Worm (Caenorhabditis elegans): ENCODE data around the gene cpt-6.
A peak's percentile ranks its signal among the peaks of the same experiment; 100 is the strongest.

Gene cpt-6

ce11 chrV:6520385-6521080, 26.8 kb upstream of the cpt-6 start, which contains the start of the genes F46E10.2 and F46E10.18:
Gene F46E10.2, plus strand, starts transcription at chrV:6520435.
Gene F46E10.18, plus strand, starts transcription at chrV:6521030.
- TF ChIP-seq lin-15B (tag; optimal IDR thresholded peaks at IDR 0.05) (no peak), nhr-90 (tag; optimal IDR thresholded peaks at IDR 0.05; ENCODE audit: poor library complexity) (no peak), ceh-90 (tag; optimal IDR thresholded peaks at IDR 0.05) (no peak), egl-27 (tag; optimal IDR thresholded peaks at IDR 0.05) (no peak), ceh-82 (tag; optimal IDR thresholded peaks at IDR 0.05) (no peak), ztf-4 (tag; optimal IDR thresholded peaks at IDR 0.05) (no peak), unc-30 (tag; optimal IDR thresholded peaks at IDR 0.05) (no peak), ces-1 (GFP tag; optimal IDR thresholded peaks at IDR 0.05) (no peak), elt-3 (tag; optimal IDR thresholded peaks at IDR 0.05) (no peak), F16B12.6 (tag; optimal IDR thresholded peaks at IDR 0.05) (no peak), fkh-8 (tag; optimal IDR thresholded peaks at IDR 0.05) (no peak), C34B4.2 (tag; optimal IDR thresholded peaks at IDR 0.05) (no peak), efl-1 (optimal IDR thresholded peaks at IDR 0.05) (no peak), efl-1 (GFP tag; optimal IDR thresholded peaks at IDR 0.05 in 1 of 2) (no peak), nhr-28 (tag; optimal IDR thresholded peaks at IDR 0.05) (no peak), mdl-1 (tag; optimal IDR thresholded peaks at IDR 0.05) (no peak), xbp-1 (tag; optimal IDR thresholded peaks at IDR 0.05) (no peak)

DNA sequence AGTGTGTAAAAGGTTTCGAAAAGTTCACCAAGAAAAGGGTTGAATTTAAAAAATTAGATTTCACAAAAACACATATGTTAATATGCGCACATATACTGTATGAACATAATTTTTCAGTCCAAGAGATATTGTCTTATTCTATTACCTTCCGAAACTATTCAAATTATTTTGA, 24.4 kb upstream of the cpt-6 start, which contains the start of gene F46E10.3:
Gene F46E10.3 (plus strand): TSS at position 73 of the 172 bp plus-strand sequence.
- TF ChIP-seq skn-1 (tag; optimal IDR thresholded peaks at IDR 0.05): no peak
- no peak for TF ChIP-seq ama-1 (optimal IDR thresholded peaks at IDR 0.05)
- no peak for TF ChIP-seq alr-1 (tag; optimal IDR thresholded peaks at IDR 0.05; ENCODE audit: borderline replicate concordance)
- TF ChIP-seq jun-1 (tag; optimal IDR thresholded peaks at IDR 0.05): no peak
- TF ChIP-seq efl-1 (optimal IDR thresholded peaks at IDR 0.05): no peak
- TF ChIP-seq efl-1 (GFP tag; optimal IDR thresholded peaks at IDR 0.05 in 1 of 2): peak in 1 of 2 experiments; percentile 75

DNA sequence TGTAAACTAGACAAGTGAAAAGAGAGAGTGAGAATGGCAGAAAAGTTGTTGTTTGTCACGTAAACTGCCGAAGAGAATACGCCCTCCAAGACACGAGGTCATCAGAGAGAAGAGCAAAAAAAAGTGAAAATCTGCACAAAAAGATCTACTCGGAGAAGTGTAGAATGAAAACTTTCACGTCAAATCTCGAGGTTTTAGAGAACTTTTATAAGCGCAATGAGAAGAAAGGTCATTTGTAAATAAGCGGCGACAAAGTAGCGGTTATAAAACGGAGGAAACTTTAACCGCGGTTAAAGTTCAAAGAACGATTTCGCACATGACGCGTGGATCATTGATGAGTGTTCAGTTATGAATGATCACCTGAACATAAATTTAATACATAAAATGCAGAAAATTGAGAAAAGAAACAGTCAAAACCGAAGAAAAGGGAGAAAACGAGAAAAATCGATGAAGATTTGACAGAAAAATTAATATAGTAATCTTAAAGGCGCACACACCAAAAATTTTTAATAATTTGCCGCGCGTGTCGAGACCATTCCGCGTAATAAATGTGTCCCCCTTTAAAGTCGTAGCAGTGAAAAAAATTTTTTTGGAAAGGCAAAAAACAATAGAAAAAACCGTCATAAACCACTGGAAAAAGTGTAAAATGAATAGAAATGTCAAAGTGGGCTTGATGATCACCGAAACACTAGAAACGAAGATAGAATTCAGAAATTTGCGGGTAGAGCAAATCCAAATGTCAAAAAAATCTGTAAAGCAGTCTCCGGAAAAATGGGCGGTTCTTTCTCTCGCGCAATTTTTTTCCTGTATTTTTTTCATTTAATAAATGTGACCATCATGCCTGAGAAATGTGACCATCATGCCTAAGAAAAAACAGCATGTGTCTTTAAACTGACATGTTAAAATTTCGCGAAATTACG, 23.8 kb upstream of the cpt-6 start:
- TF ChIP-seq nhr-85 (tag) (peak; percentile 88), skn-1 (tag; optimal IDR thresholded peaks at IDR 0.05) (no peak), aha-1 (tag; optimal IDR thresholded peaks at IDR 0.05) (peak; percentile 49), mab-9 (GFP tag; IDR thresholded peaks at IDR 0.05) (no peak), unc-62 (GFP tag; optimal IDR thresholded peaks at IDR 0.05) (no peak), ces-1 (GFP tag; optimal IDR thresholded peaks at IDR 0.05) (no peak), ama-1 (optimal IDR thresholded peaks at IDR 0.05) (peak; percentile 31), unc-98 (GFP tag; IDR thresholded peaks at IDR 0.05) (no peak), egl-27 (tag; optimal IDR thresholded peaks at IDR 0.05) (no peak), aly-2 (tag; optimal IDR thresholded peaks at IDR 0.05) (no peak), egl-13 (tag; optimal IDR thresholded peaks at IDR 0.05) (no peak), elt-2 (tag; optimal IDR thresholded peaks at IDR 0.05) (no peak), xbp-1 (tag; optimal IDR thresholded peaks at IDR 0.05) (no peak), lir-3 (tag; optimal IDR thresholded peaks at IDR 0.05; ENCODE audit: poor library complexity) (peak; percentile 5), jun-1 (tag; optimal IDR thresholded peaks at IDR 0.05) (no peak), snu-23 (GFP tag; optimal IDR thresholded peaks at IDR 0.05) (peak; percentile 61), mep-1 (tag; optimal IDR thresholded peaks at IDR 0.05) (peak; percentile 57), pqm-1 (tag; optimal IDR thresholded peaks at IDR 0.05) (no peak), irx-1 (tag; optimal IDR thresholded peaks at IDR 0.05) (peak; percentile 6), ceh-90 (tag; optimal IDR thresholded peaks at IDR 0.05) (no peak), ceh-88 (GFP tag; IDR thresholded peaks at IDR 0.05) (no peak), unc-30 (tag; optimal IDR thresholded peaks at IDR 0.05) (no peak), fkh-8 (tag; optimal IDR thresholded peaks at IDR 0.05) (no peak), lin-13 (GFP tag; optimal IDR thresholded peaks at IDR 0.05) (peak; percentile 17), lin-14 (GFP tag; optimal IDR thresholded peaks at IDR 0.05) (peak; percentile 84), tlp-1 (tag; optimal IDR thresholded peaks at IDR 0.05) (no peak), efl-3 (GFP tag; optimal IDR thresholded peaks at IDR 0.05) (no peak), dpl-1 (GFP tag; optimal IDR thresholded peaks at IDR 0.05) (no peak), vab-15 (tag; optimal IDR thresholded peaks at IDR 0.05) (no peak), sptf-1 (tag; optimal IDR thresholded peaks at IDR 0.05) (no peak), ets-5 (GFP tag; IDR thresholded peaks at IDR 0.05) (no peak), nhr-28 (tag; optimal IDR thresholded peaks at IDR 0.05) (no peak), nhr-84 (tag; optimal IDR thresholded peaks at IDR 0.05) (no peak), alr-1 (tag; optimal IDR thresholded peaks at IDR 0.05; ENCODE audit: borderline replicate concordance) (no peak), nhr-19 (GFP tag; conservative IDR thresholded peaks at IDR 0.05) (peak; percentile 70), nhr-12 (tag; optimal IDR thresholded peaks at IDR 0.05) (no peak)

Data from whole organism, L1 larva.